Fruit fly (Drosophila melanogaster): ENCODE data around the gene alpha-Man-Ib.
A peak's percentile ranks its signal among the peaks of the same experiment; 100 is the strongest.

alpha-Man-Ib gene

DNA sequence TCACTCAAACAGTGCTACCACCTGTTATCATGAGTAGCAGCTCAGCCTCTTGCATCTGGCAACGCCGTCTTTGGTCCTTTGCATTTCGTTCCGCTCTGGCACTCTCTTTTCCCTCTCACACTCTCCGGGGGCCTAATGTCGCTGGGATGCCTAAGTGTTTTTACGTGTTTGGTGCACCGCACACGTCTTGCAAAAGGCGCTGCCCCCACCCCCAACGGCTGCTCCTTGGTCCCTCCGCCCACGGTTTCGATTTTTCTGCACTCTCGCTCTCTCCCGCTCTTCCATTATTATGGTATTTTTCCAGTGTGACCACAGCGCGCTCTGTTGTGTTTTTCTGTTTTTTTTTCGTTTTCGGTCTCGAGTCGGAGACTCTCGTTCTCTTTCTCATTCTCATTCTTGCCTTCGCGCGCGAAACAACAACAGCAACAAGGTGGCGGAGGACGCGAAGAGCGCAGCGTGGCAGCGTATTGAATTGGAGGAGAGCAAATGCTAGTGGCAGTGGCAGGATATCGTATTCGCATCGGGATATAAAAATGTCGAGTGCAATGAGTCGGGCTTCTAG is 24.6 kb downstream of the alpha-Man-Ib start (continued):
- TF ChIP-seq ash1 (GFP tag; optimal IDR thresholded peaks at IDR 0.05) (no peak), CG1832 (GFP tag; optimal IDR thresholded peaks at IDR 0.05) (peak; percentile 37), CG11696 (GFP tag; IDR thresholded peaks at IDR 0.05) (no peak), croc (GFP tag; conservative IDR thresholded peaks at IDR 0.05) (no peak), Hr78 (GFP tag; optimal IDR thresholded peaks at IDR 0.05) (no peak), pb (GFP tag; optimal IDR thresholded peaks at IDR 0.05) (peak; percentile 6), az2 (GFP tag; optimal IDR thresholded peaks at IDR 0.05) (no peak), D (optimal IDR thresholded peaks at IDR 0.05) (no peak), D (GFP tag; optimal IDR thresholded peaks at IDR 0.05) (no peak), CG10462 (GFP tag; optimal IDR thresholded peaks at IDR 0.05) (no peak), CG4730 (GFP tag; IDR thresholded peaks at IDR 0.05) (no peak), Jarid2 (GFP tag; optimal IDR thresholded peaks at IDR 0.05) (no peak), shn (GFP tag; optimal IDR thresholded peaks at IDR 0.05) (no peak), ewg (GFP tag; optimal IDR thresholded peaks at IDR 0.05) (peak; percentile 11), chn (GFP tag; optimal IDR thresholded peaks at IDR 0.05) (peak; percentile 13), hb (GFP tag; IDR thresholded peaks at IDR 0.05; ENCODE audit: partially characterized antibody) (no peak), CG32772 (GFP tag; IDR thresholded peaks at IDR 0.05) (peak; percentile 80), bsh (GFP tag; optimal IDR thresholded peaks at IDR 0.05) (no peak), CG15514 (GFP tag; optimal IDR thresholded peaks at IDR 0.05) (no peak), gce (GFP tag; IDR thresholded peaks at IDR 0.05) (no peak), ems (GFP tag; optimal IDR thresholded peaks at IDR 0.05) (no peak), Hr51 (GFP tag; optimal IDR thresholded peaks at IDR 0.05) (no peak), CG4360 (GFP tag; IDR thresholded peaks at IDR 0.05) (peak; percentile 70), crc (GFP tag; optimal IDR thresholded peaks at IDR 0.05) (no peak), CG14710 (tag; optimal IDR thresholded peaks at IDR 0.05) (peak; percentile 86), pnt (GFP tag; optimal IDR thresholded peaks at IDR 0.05) (no peak), Trl (optimal IDR thresholded peaks at IDR 0.05) (peak; percentile 49 to 86), Trl (GFP tag; optimal IDR thresholded peaks at IDR 0.05) (peak; percentile 10), CG17385 (GFP tag; optimal IDR thresholded peaks at IDR 0.05) (no peak), ATbp (GFP tag; optimal IDR thresholded peaks at IDR 0.05) (no peak), Lpt (GFP tag; optimal IDR thresholded peaks at IDR 0.05) (no peak), CG6654 (GFP tag; optimal IDR thresholded peaks at IDR 0.05) (no peak), bcd (GFP tag; optimal IDR thresholded peaks at IDR 0.05) (no peak), unc-4 (GFP tag; IDR thresholded peaks at IDR 0.05; ENCODE audit: partially characterized antibody) (peak; percentile 42; the same call in 1 of the 2 replicates), oc (tag; optimal IDR thresholded peaks at IDR 0.05) (no peak), sim (GFP tag; IDR thresholded peaks at IDR 0.05) (no peak), lbe (GFP tag; optimal IDR thresholded peaks at IDR 0.05) (peak; percentile 37), Bgb (GFP tag; IDR thresholded peaks at IDR 0.05; ENCODE audit: partially characterized antibody) (0 out of 2 replicates have a peak, but pooled peaks have one; percentile 21), dysf (GFP tag; IDR thresholded peaks at IDR 0.05) (no peak), CG16813 (GFP tag; IDR thresholded peaks at IDR 0.05; ENCODE audit: partially characterized antibody) (no peak), CG15696 (tag; optimal IDR thresholded peaks at IDR 0.05) (no peak), CG8089 (GFP tag; optimal IDR thresholded peaks at IDR 0.05) (no peak), CG12236 (GFP tag; optimal IDR thresholded peaks at IDR 0.05) (no peak), CG2129 (GFP tag; IDR thresholded peaks at IDR 0.05; ENCODE audit: partially characterized antibody) (no peak), sna (GFP tag; IDR thresholded peaks at IDR 0.05; ENCODE audit: partially characterized antibody) (0 out of 2 replicates have a peak, but pooled peaks have one; percentile 10), Oaz (GFP tag; IDR thresholded peaks at IDR 0.05) (no peak), Gug (GFP tag; IDR thresholded peaks at IDR 0.05) (no peak), lov (optimal IDR thresholded peaks at IDR 0.05) (no peak), lov (GFP tag; IDR thresholded peaks at IDR 0.05) (no peak), CG17568 (GFP tag; optimal IDR thresholded peaks at IDR 0.05) (no peak)
